Fruit fly (Drosophila melanogaster): Measurements from ENCODE around the gene Dbx.

dm6 chr3L:1969539-1970337 lies 48.6 kb downstream of the Dbx start, which contains the start of gene CG1927:
- TF ChIP-seq CG12768 (GFP tag; optimal IDR thresholded peaks at IDR 0.05), result no peak
- no peak for TF ChIP-seq CG7045 (GFP tag; optimal IDR thresholded peaks at IDR 0.05)
- TF ChIP-seq Hr96 (GFP tag; optimal IDR thresholded peaks at IDR 0.05), result no peak
- TF ChIP-seq pad (GFP tag; optimal IDR thresholded peaks at IDR 0.05), result no peak
- TF ChIP-seq Crg-1 (GFP tag; optimal IDR thresholded peaks at IDR 0.05), result no peak
- TF ChIP-seq Mnt (GFP tag; optimal IDR thresholded peaks at IDR 0.05), result peak; percentile 26
- TF ChIP-seq Clk (GFP tag; optimal IDR thresholded peaks at IDR 0.05), result no peak
- TF ChIP-seq CG33017 (tag; optimal IDR thresholded peaks at IDR 0.05), result no peak
- TF ChIP-seq toe (GFP tag; optimal IDR thresholded peaks at IDR 0.05), result no peak
- no peak for TF ChIP-seq CG1620 (GFP tag; optimal IDR thresholded peaks at IDR 0.05)
